Fruit fly (Drosophila melanogaster) ovary, adult (tissue): ENCODE measurements around the gene CG6028.

ENCODE experiments used
- CG17801 ChIP-seq: fragments of 200-800 bp; optimal IDR thresholded peaks from 2 replicates; lab custom pipeline; 2019; ENCODE audit warnings: missing biosample characterization, mild to moderate bottlenecking, missing genetic modification characterization, moderate library complexity; ENCODE audit not compliant: partially characterized antibody

CG6028 gene

dm6 chr3R:21998877-21999276 lies 26.4 kb downstream of the CG6028 start:
- TF ChIP-seq CG17801 (GFP tag; lab: Kevin White, UChicago), result no peak

dm6 chr3R:21992909-21993308 lies 32.4 kb downstream of the CG6028 start:
- peak; percentile 10 for TF ChIP-seq CG17801 (GFP tag; lab: Kevin White, UChicago)

dm6 chr3R:21991603-21992002 lies 33.7 kb downstream of the CG6028 start:
- no peak for TF ChIP-seq CG17801 (GFP tag; lab: Kevin White, UChicago)

dm6 chr3R:21989770-21990169 lies 35.5 kb downstream of the CG6028 start:
- TF ChIP-seq CG17801 (GFP tag; lab: Kevin White, UChicago), result no peak

- TF ChIP-seq CG17801 (GFP tag; lab: Kevin White, UChicago), result no peak
These were observed 37.8 kb downstream of the CG6028 start for dm6 chr3R:21987546-21987945.

dm6 chr3R:21979386-21979785 lies 45.9 kb downstream of the CG6028 start:
- no peak for TF ChIP-seq CG17801 (GFP tag; lab: Kevin White, UChicago)

- TF ChIP-seq CG17801 (GFP tag; lab: Kevin White, UChicago), result peak; percentile 10
These were observed 47.5 kb downstream of the CG6028 start for dm6 chr3R:21977784-21978183.

dm6 chr3R:21976954-21977353 lies 48.4 kb downstream of the CG6028 start:
- no peak for TF ChIP-seq CG17801 (GFP tag; lab: Kevin White, UChicago)

- no peak for TF ChIP-seq CG17801 (GFP tag; lab: Kevin White, UChicago)
These were observed 48.9 kb downstream of the CG6028 start for dm6 chr3R:21976355-21976858.
